Worm (Caenorhabditis elegans) whole organism, early embryonic: ENCODE data around the gene T24B8.4.
"Not testable (repeated sequence)": the region's sequence is repeated elsewhere in the genome, so short reads cannot be mapped to it uniquely, and the experiment has no call there.

ENCODE experiments used
- aly-1 ChIP-seq: sonication (generic microtip); optimal IDR thresholded peaks from 2 replicates; lab custom pipeline; 2016; ENCODE audit warnings: missing genetic modification characterization, missing compliant biosample characterization
- ama-1 ChIP-seq: fragments of 150-350 bp; optimal IDR thresholded peaks from 2 replicates; lab custom pipeline; 2014
- ets-7 ChIP-seq: sonication (generic microtip); optimal IDR thresholded peaks from 2 replicates; lab custom pipeline; 2016; ENCODE audit warnings: missing genotype, missing genetic modification characterization, missing compliant biosample characterization
- flt-1 ChIP-seq: fragments of 200-800 bp; sonication (Bioruptor generic); IDR thresholded peaks from 2 replicates; pipeline ENCODE4 v1.3.6; 2022; ENCODE audit warnings: missing genetic modification characterization, missing compliant biosample characterization
- tbx-11 ChIP-seq: fragments of 200-800 bp; sonication (Bioruptor generic); IDR thresholded peaks from 2 replicates; pipeline ENCODE4 v1.3.6; 2022; ENCODE audit warnings: missing genetic modification characterization, missing compliant biosample characterization
- tra-4 ChIP-seq: sonication (generic microtip); optimal IDR thresholded peaks from 2 replicates; lab custom pipeline; 2017; ENCODE audit warnings: missing genetic modification characterization, missing compliant biosample characterization

- TF ChIP-seq aly-1 (tag; lab: Kevin White, UChicago); ets-7 (tag; lab: Kevin White, UChicago); ama-1; tra-4 (tag; lab: Kevin White, UChicago): not testable (repeated sequence)
- TF ChIP-seq tbx-11 (GFP tag; lab: Robert Waterston, UW) (peak; percentile 71), flt-1 (peak; percentile 66)
Observed at ce11 chrII:9102623-9103022, 32.0 kb upstream of the T24B8.4 start.
